Worm (Caenorhabditis elegans) whole organism, L2 larva: ENCODE data around the gene dod-6.

Experiments used
- ZK546.5 ChIP-seq: sonication (generic microtip); optimal IDR thresholded peaks from 2 replicates; lab custom pipeline; 2017; ENCODE audit warnings: missing biosample characterization, missing genetic modification characterization
- elt-1 ChIP-seq: fragments of 150-350 bp; optimal IDR thresholded peaks from 2 replicates; lab custom pipeline; 2014; ENCODE audit warnings: missing biosample characterization, missing genetic modification characterization
- fos-1 ChIP-seq: fragments of 150-350 bp; optimal IDR thresholded peaks from 2 replicates; lab custom pipeline; 2014; ENCODE audit warnings: missing biosample characterization, missing genetic modification characterization
- sem-4 ChIP-seq: fragments of 150-350 bp; optimal IDR thresholded peaks from 2 replicates; lab custom pipeline; 2014; ENCODE audit warnings: missing biosample characterization, missing genetic modification reagents, missing genetic modification characterization

DNA sequence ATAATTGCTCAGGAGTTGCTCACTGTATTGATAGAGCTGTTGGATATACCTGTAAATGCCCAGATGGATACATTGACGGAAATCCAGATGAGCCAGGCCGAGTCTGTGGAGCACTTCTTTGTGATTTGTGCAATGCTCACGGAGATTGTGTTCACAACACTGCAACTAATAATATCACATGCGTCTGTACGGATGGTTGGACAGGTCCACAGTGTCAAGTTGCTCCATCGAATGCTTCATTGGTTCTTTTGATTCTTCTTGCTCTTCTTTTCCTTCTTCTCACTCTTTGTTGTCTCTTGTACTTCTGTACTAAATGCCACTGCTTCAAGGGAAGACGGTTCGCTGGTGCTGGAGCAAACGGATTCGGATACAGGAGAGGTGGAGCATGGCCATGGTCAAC is 15.6 kb upstream of the dod-6 start:
- TF ChIP-seq fos-1 (tag; lab: Kevin White, UChicago) (no peak), sem-4 (no peak), elt-1 (no peak), ZK546.5 (tag; lab: Kevin White, UChicago) (no peak)
